Fruit fly (Drosophila melanogaster): ENCODE results near the gene aly.

Gene aly

DNA sequence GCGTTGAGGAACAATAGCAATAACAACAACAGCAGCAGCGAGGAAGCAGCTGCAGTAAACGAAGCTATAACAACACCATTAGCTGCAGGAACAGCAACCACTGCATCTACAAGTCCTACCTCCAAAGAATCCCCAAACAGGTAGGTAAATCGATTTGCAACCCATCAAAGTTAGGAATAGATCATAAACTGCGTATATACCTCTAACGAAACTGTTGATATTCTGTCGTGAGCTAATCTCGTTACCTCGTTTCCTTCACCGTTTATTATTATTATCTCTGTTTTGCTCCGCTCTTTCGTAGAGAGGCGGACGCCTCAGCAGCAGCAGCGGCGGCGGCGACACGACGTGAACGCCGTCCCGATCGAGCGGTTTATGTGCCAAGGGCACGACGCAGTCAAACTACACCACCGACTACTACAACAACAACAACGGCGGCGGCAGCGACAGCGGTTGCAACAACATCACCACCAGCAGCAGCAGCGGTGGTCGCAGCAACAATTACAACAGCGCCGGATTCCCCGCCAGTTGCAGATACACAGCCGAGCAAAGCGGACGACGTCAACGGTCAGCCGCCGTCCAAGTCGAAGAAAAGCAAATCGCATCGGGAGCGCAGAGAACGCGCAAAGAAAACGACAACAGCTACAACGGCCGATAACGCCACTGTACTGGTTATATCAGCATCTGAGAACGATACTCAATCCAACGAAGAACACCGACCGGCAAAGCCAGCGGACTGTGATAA is 11.7 kb upstream of the aly start (continued):
- no peak for TF ChIP-seq CG10565 (GFP tag; optimal IDR thresholded peaks at IDR 0.05)
- TF ChIP-seq nom (GFP tag; optimal IDR thresholded peaks at IDR 0.05), result no peak
- TF ChIP-seq Lpt (GFP tag; optimal IDR thresholded peaks at IDR 0.05), result no peak
- TF ChIP-seq CG9437 (GFP tag; optimal IDR thresholded peaks at IDR 0.05), result no peak
- no peak for TF ChIP-seq CG7556 (GFP tag; optimal IDR thresholded peaks at IDR 0.05)
- no peak for TF ChIP-seq C15 (GFP tag; IDR thresholded peaks at IDR 0.05)
- no peak for TF ChIP-seq ken (GFP tag; IDR thresholded peaks at IDR 0.05)
- TF ChIP-seq grn (GFP tag; optimal IDR thresholded peaks at IDR 0.05), result no peak
- no peak for TF ChIP-seq CG5245 (GFP tag; optimal IDR thresholded peaks at IDR 0.05)
- peak; percentile 39; the same call in 1 of the 2 replicates for TF ChIP-seq rib (GFP tag; IDR thresholded peaks at IDR 0.05)
- no peak for TF ChIP-seq luna (GFP tag; optimal IDR thresholded peaks at IDR 0.05)
- TF ChIP-seq tup (GFP tag; optimal IDR thresholded peaks at IDR 0.05), result no peak
- TF ChIP-seq Vsx1 (GFP tag; optimal IDR thresholded peaks at IDR 0.05), result no peak
- no peak for TF ChIP-seq Hmr (GFP tag; optimal IDR thresholded peaks at IDR 0.05)
- no peak for TF ChIP-seq inv (GFP tag; IDR thresholded peaks at IDR 0.05; ENCODE audit: partially characterized antibody)
- no peak for TF ChIP-seq scrt (GFP tag; optimal IDR thresholded peaks at IDR 0.05)
- TF ChIP-seq odd (GFP tag; optimal IDR thresholded peaks at IDR 0.05), result peak; percentile 49
- TF ChIP-seq CG5180 (GFP tag; optimal IDR thresholded peaks at IDR 0.05), result peak; percentile 94
- TF ChIP-seq ATbp (GFP tag; optimal IDR thresholded peaks at IDR 0.05), result no peak
- peak; percentile 0 for TF ChIP-seq CG10267 (tag; optimal IDR thresholded peaks at IDR 0.05)
- no peak for TF ChIP-seq CG4617 (GFP tag; optimal IDR thresholded peaks at IDR 0.05; ENCODE audit: borderline replicate concordance)
- no peak for TF ChIP-seq CG11093 (GFP tag; IDR thresholded peaks at IDR 0.05)
- no peak for TF ChIP-seq Sin3A (optimal IDR thresholded peaks at IDR 0.05)
- no peak for TF ChIP-seq GATAe (GFP tag; conservative IDR thresholded peaks at IDR 0.05)
- TF ChIP-seq trh (GFP tag; optimal IDR thresholded peaks at IDR 0.05), result no peak
- TF ChIP-seq CG6654 (GFP tag; optimal IDR thresholded peaks at IDR 0.05), result no peak
- no peak for TF ChIP-seq vfl (GFP tag; optimal IDR thresholded peaks at IDR 0.05)
- TF ChIP-seq CG11247 (GFP tag; IDR thresholded peaks at IDR 0.05), result no peak
- no peak for TF ChIP-seq Asciz (GFP tag; optimal IDR thresholded peaks at IDR 0.05)
- TF ChIP-seq CG1602 (GFP tag; optimal IDR thresholded peaks at IDR 0.05), result no peak
- no peak for TF ChIP-seq Dek (tag; optimal IDR thresholded peaks at IDR 0.05)
- TF ChIP-seq Xbp1 (GFP tag; optimal IDR thresholded peaks at IDR 0.05), result no peak
- peak; percentile 29 for TF ChIP-seq sd (tag; optimal IDR thresholded peaks at IDR 0.05)
- no peak for TF ChIP-seq dmrt11E (tag; optimal IDR thresholded peaks at IDR 0.05)
- TF ChIP-seq CG17802 (tag; optimal IDR thresholded peaks at IDR 0.05), result no peak
- no peak for TF ChIP-seq dimm (GFP tag; IDR thresholded peaks at IDR 0.05)
- TF ChIP-seq CG17912 (GFP tag; optimal IDR thresholded peaks at IDR 0.05), result no peak
- no peak for TF ChIP-seq CG9932 (GFP tag; IDR thresholded peaks at IDR 0.05)
- TF ChIP-seq CG10959 (GFP tag; IDR thresholded peaks at IDR 0.05), result peak; percentile 18; the same call in 1 of the 2 replicates
- no peak for TF ChIP-seq CG17361 (GFP tag; IDR thresholded peaks at IDR 0.05)
- TF ChIP-seq B-H1 (GFP tag; IDR thresholded peaks at IDR 0.05), result no peak
- peak; percentile 68 for TF ChIP-seq pros (GFP tag; optimal IDR thresholded peaks at IDR 0.05)
- no peak for TF ChIP-seq CG14965 (GFP tag; optimal IDR thresholded peaks at IDR 0.05; ENCODE audit: borderline replicate concordance)
- TF ChIP-seq tio (GFP tag; optimal IDR thresholded peaks at IDR 0.05), result no peak
- TF ChIP-seq kni (GFP tag; optimal IDR thresholded peaks at IDR 0.05), result peak; percentile 61
- TF ChIP-seq gsb (GFP tag; IDR thresholded peaks at IDR 0.05), result 0 out of 2 replicates have a peak, but pooled peaks have one; percentile 6
- TF ChIP-seq CG30431 (GFP tag; optimal IDR thresholded peaks at IDR 0.05), result no peak
- no peak for TF ChIP-seq CG6254 (GFP tag; optimal IDR thresholded peaks at IDR 0.05)
- no peak for TF ChIP-seq Hr39 (optimal IDR thresholded peaks at IDR 0.05)
- TF ChIP-seq Hsf (GFP tag; optimal IDR thresholded peaks at IDR 0.05), result no peak

Measured in whole organism, embryonic.